Worm (Caenorhabditis elegans) whole organism, L2 larva: ENCODE results near the gene srh-44.

Experiments
- C34F6.9 ChIP-seq: fragments of 150-350 bp; optimal IDR thresholded peaks from 2 replicates; lab custom pipeline; 2014; ENCODE audit warnings: missing biosample characterization, missing genetic modification characterization
- F13H6.1 ChIP-seq: sonication (generic microtip); optimal IDR thresholded peaks from 2 replicates; lab custom pipeline; 2016; ENCODE audit warnings: missing genetic modification characterization, missing compliant biosample characterization
- Y55F3AM.14 ChIP-seq: fragments of 200-800 bp; sonication (Bioruptor generic); optimal IDR thresholded peaks from 2 replicates; lab custom pipeline; 2018; ENCODE audit warnings: mild to moderate bottlenecking, missing genetic modification characterization, missing compliant biosample characterization
- alr-1 ChIP-seq: fragments of 150-350 bp; optimal IDR thresholded peaks from 2 replicates; lab custom pipeline; 2014; ENCODE audit warnings: missing biosample characterization, missing genetic modification characterization
- ama-1 ChIP-seq: fragments of 150-350 bp; optimal IDR thresholded peaks from 2 replicates; lab custom pipeline; 2018; ENCODE audit warnings: inconsistent platforms
- blmp-1 ChIP-seq: sonication (generic microtip); optimal IDR thresholded peaks from 2 replicates; lab custom pipeline; 2017; ENCODE audit warnings: missing genetic modification characterization, mild to moderate bottlenecking, missing compliant biosample characterization, antibody characterized with exemption, moderate library complexity; ENCODE audit not compliant: insufficient read depth
- ceh-16 ChIP-seq: fragments of 150-350 bp; optimal IDR thresholded peaks from 2 replicates; lab custom pipeline; 2014; ENCODE audit warnings: missing biosample characterization, missing genetic modification characterization
- ceh-82 ChIP-seq: fragments of 150-350 bp; optimal IDR thresholded peaks from 2 replicates; lab custom pipeline; 2014; ENCODE audit warnings: missing biosample characterization, missing genetic modification characterization
- dmd-4 ChIP-seq: sonication (generic microtip); optimal IDR thresholded peaks from 2 replicates; lab custom pipeline; 2017; ENCODE audit warnings: missing biosample characterization, missing genetic modification characterization
- egl-27 ChIP-seq: sonication (generic microtip); optimal IDR thresholded peaks from 3 replicates; lab custom pipeline; 2017; ENCODE audit warnings: missing biosample characterization, missing genetic modification reagents, missing genetic modification characterization
- fos-1 ChIP-seq: fragments of 150-350 bp; optimal IDR thresholded peaks from 2 replicates; lab custom pipeline; 2014; ENCODE audit warnings: missing biosample characterization, missing genetic modification characterization
- gmeb-1 ChIP-seq: fragments of 150-350 bp; optimal IDR thresholded peaks from 2 replicates; lab custom pipeline; 2014; ENCODE audit warnings: missing biosample characterization, missing genetic modification characterization
- lin-11 ChIP-seq: fragments of 150-350 bp; sonication (generic microtip); optimal IDR thresholded peaks from 2 replicates; lab custom pipeline; 2014; ENCODE audit warnings: missing biosample characterization, missing genetic modification characterization, inconsistent platforms, mixed read lengths
- lsy-2 ChIP-seq, 2 experiments: fragments of 150-350 bp in 1 of 2; sonication (generic microtip) in 1 of 2; optimal IDR thresholded peaks; 2 replicates each; lab custom pipeline; 2014 to 2017; ENCODE audit warnings: missing biosample characterization in 2 of 2, missing genetic modification characterization in 2 of 2
- mab-5 ChIP-seq: fragments of 150-350 bp; optimal IDR thresholded peaks from 2 replicates; lab custom pipeline; 2014; ENCODE audit warnings: missing biosample characterization, missing genetic modification characterization
- mdl-1 ChIP-seq, 2 experiments: fragments of 150-350 bp in 1 of 2; sonication (generic microtip) in 1 of 2; optimal IDR thresholded peaks; 2 replicates each; lab custom pipeline; 2017; ENCODE audit warnings: missing biosample characterization in 2 of 2, missing genetic modification characterization in 2 of 2
- nhr-10 ChIP-seq: sonication (generic microtip); optimal IDR thresholded peaks from 2 replicates; lab custom pipeline; 2017; ENCODE audit warnings: missing biosample characterization, missing genetic modification characterization
- nhr-129 ChIP-seq: fragments of 150-350 bp; optimal IDR thresholded peaks from 2 replicates; lab custom pipeline; 2014; ENCODE audit warnings: missing biosample characterization, missing genetic modification characterization
- nhr-21 ChIP-seq: fragments of 150-350 bp; optimal IDR thresholded peaks from 2 replicates; lab custom pipeline; 2014; ENCODE audit warnings: missing biosample characterization, missing genetic modification characterization
- nhr-23 ChIP-seq: fragments of 150-350 bp; optimal IDR thresholded peaks from 2 replicates; lab custom pipeline; 2014; ENCODE audit warnings: missing biosample characterization, missing genetic modification reagents, missing genetic modification characterization
- nhr-237 ChIP-seq: fragments of 150-350 bp; optimal IDR thresholded peaks from 2 replicates; lab custom pipeline; 2014; ENCODE audit warnings: missing biosample characterization, missing genetic modification characterization
- nhr-77 ChIP-seq: fragments of 150-350 bp; optimal IDR thresholded peaks from 2 replicates; lab custom pipeline; 2014; ENCODE audit warnings: missing biosample characterization, missing genetic modification characterization
- peb-1 ChIP-seq: fragments of 150-350 bp; optimal IDR thresholded peaks from 2 replicates; lab custom pipeline; 2014; ENCODE audit warnings: missing biosample characterization, missing genetic modification characterization
- sma-3 ChIP-seq: sonication (generic microtip); optimal IDR thresholded peaks from 2 replicates; lab custom pipeline; 2016; ENCODE audit warnings: missing genetic modification reagents, missing genetic modification characterization, missing compliant biosample characterization
- sma-9 ChIP-seq, 2 experiments: fragments of 150-350 bp in 1 of 2; sonication (generic microtip) in 1 of 2; optimal IDR thresholded peaks; 2 replicates each; lab custom pipeline; 2014 to 2016; ENCODE audit warnings: missing genetic modification characterization in 2 of 2, mild to moderate bottlenecking in 1 of 2, missing biosample characterization in 1 of 2, missing compliant biosample characterization in 1 of 2, missing genetic modification reagents in 1 of 2, moderate library complexity in 1 of 2
- snpc-4 ChIP-seq: fragments of 150-350 bp; optimal IDR thresholded peaks from 2 replicates; lab custom pipeline; 2014; ENCODE audit warnings: missing biosample characterization, missing genetic modification characterization
- unc-55 ChIP-seq: fragments of 150-350 bp; sonication (generic microtip); optimal IDR thresholded peaks from 3 replicates; lab custom pipeline; 2014; ENCODE audit warnings: missing biosample characterization, missing genetic modification reagents, missing genetic modification characterization
- unc-62 ChIP-seq: fragments of 150-350 bp; optimal IDR thresholded peaks from 2 replicates; lab custom pipeline; 2014; ENCODE audit warnings: missing biosample characterization, missing genetic modification reagents, missing genetic modification characterization
- zag-1 ChIP-seq: fragments of 150-350 bp; optimal IDR thresholded peaks from 2 replicates; lab custom pipeline; 2014; ENCODE audit warnings: missing biosample characterization, missing genetic modification characterization
- ztf-11 ChIP-seq: sonication (generic microtip); optimal IDR thresholded peaks from 2 replicates; lab custom pipeline; 2017; ENCODE audit warnings: missing biosample characterization, missing genetic modification characterization
- ztf-4 ChIP-seq: fragments of 150-350 bp; optimal IDR thresholded peaks from 2 replicates; lab custom pipeline; 2014; ENCODE audit warnings: missing biosample characterization, missing genetic modification characterization

The srh-44 gene

DNA sequence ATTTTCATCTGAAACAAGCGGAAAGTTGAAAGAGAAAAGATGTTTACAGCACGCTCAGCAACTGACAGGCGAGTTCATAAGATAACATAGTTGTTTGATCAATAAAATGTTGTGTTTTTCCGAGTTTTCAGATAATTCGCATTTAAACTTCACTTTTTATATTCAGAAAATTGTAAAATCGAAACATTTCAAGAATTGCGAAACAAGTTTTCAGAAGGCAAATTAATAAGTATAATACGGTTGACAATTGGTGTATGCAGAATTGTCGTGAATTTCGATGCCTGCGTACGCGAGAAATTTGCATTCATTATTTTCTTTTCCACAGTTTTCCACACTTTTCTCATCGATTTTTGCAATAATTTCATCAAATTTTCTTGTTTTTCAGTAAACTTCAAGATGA is 19.6 kb upstream of the srh-44 start, which contains the start of the genes ooc-3 and B0334.4:
Gene ooc-3, minus strand, starts transcription at position 15 of the 400 bp plus-strand sequence.
Gene B0334.4, plus strand, starts transcription at position 386 of the 400 bp plus-strand sequence.
- TF ChIP-seq C34F6.9 (tag; lab: Kevin White, UChicago): peak; percentile 66
- peak; percentile 42 for TF ChIP-seq nhr-129 (tag; lab: Kevin White, UChicago)
- TF ChIP-seq dmd-4: no peak
- TF ChIP-seq gmeb-1 (tag; lab: Kevin White, UChicago): peak; percentile 16
- no peak for TF ChIP-seq blmp-1 (tag; lab: Kevin White, UChicago)
- peak; percentile 9 for TF ChIP-seq ama-1 (lab: Kevin White, UChicago)
- TF ChIP-seq alr-1: no peak
- TF ChIP-seq snpc-4 (tag; lab: Kevin White, UChicago): no peak
- TF ChIP-seq nhr-23 (tag; lab: Kevin White, UChicago): no peak
- TF ChIP-seq peb-1 (tag; lab: Kevin White, UChicago): no peak
- peak; percentile 46 to 95 for TF ChIP-seq lsy-2 (tag; optimal IDR thresholded peaks at IDR 0.05; lab: Kevin White, UChicago)

DNA sequence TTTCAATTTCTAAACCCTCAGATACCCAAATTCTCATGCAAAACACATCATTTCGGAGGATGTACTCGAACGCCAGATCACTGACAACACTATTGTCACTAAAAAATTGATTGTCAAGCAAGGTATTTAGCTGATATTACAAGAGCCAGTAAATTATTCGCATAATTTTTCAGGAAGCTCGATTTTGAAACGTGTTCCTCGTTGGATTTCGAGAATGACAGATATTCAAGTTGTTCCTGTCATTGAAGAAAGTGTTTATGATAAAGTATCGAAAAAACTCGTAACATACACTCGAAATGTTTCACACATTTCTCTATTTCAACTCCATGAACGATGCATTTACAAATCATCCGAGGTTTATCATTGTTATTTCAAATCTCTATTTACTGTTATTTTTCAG is 19.1 kb upstream of the srh-44 start:
- TF ChIP-seq nhr-237 (tag; lab: Kevin White, UChicago) (no peak), dmd-4 (no peak), egl-27 (tag; lab: Kevin White, UChicago) (no peak), ztf-11 (tag; lab: Kevin White, UChicago) (no peak), Y55F3AM.14 (GFP tag; lab: Kevin White, UChicago) (no peak), ceh-16 (tag; lab: Kevin White, UChicago) (no peak), nhr-10 (tag; lab: Kevin White, UChicago) (no peak), unc-55 (GFP tag; lab: Kevin White, UChicago) (no peak), nhr-23 (tag; lab: Kevin White, UChicago) (no peak), mab-5 (tag; lab: Kevin White, UChicago) (no peak), peb-1 (tag; lab: Kevin White, UChicago) (no peak), lin-11 (tag; lab: Kevin White, UChicago) (no peak), snpc-4 (tag; lab: Kevin White, UChicago) (no peak), ceh-82 (no peak), ztf-4 (no peak), nhr-129 (tag; lab: Kevin White, UChicago) (no peak), nhr-77 (tag; lab: Kevin White, UChicago) (no peak), F13H6.1 (tag; lab: Kevin White, UChicago) (no peak)
- TF ChIP-seq, all 48 proteins: peak for 0

DNA sequence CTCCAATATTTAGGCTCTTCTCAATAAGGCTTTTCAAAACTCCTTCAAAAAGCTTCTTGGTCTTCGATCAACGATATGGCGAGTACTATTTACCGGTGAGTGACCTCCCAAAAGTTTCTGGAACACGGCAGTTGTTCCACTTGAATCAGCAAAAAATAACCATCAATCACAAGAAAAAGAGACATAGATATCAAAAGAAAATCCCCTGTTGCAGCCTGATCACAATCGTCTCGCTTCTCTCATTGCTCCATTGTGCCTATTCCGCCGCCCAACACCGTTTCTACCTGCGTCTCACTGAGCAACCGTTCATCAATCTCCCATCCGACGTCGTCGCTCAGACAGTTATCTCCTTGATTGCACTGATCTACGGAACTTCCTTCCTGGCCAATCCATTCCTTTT is 18.1 kb upstream of the srh-44 start, which contains the start of gene emc-5:
Gene emc-5, plus strand, starts transcription at position 14 of the 400 bp plus-strand sequence.
- TF ChIP-seq dmd-4 (no peak), mab-5 (tag; lab: Kevin White, UChicago) (peak; percentile 9), lsy-2 (tag; optimal IDR thresholded peaks at IDR 0.05; lab: Kevin White, UChicago) (peak in 1 of 2 experiments; percentile 34), sma-9 (GFP tag; optimal IDR thresholded peaks at IDR 0.05; lab: Kevin White, UChicago) (peak; percentile 17), sma-9 (tag; optimal IDR thresholded peaks at IDR 0.05; lab: Kevin White, UChicago) (no peak), sma-3 (GFP tag; lab: Kevin White, UChicago) (no peak), F13H6.1 (tag; lab: Kevin White, UChicago) (peak; percentile 43), alr-1 (no peak)

DNA sequence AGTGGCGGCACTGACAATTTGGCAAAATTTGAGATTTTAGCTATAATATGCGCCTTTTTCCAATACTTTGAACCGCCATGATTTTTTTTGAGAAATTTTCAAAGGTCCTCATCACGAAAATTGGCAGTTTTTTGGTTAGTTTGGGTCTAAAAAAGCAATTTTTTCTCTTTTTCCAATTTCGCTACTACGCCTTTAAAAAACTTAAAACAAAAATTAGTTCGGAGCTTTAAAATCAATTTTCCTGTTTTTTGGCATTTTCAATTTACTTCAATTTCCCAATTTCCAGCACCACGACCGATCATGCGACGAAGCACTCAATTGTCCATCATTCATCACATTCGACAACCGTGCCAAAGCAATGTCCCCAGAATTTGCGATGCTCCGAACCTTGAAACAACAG is 17.5 kb upstream of the srh-44 start, which contains the start of gene B0334.5:
Gene B0334.5, plus strand, starts transcription at position 301 of the 400 bp plus-strand sequence.
- TF ChIP-seq dmd-4 (no peak), zag-1 (tag; lab: Kevin White, UChicago) (no peak), egl-27 (tag; lab: Kevin White, UChicago) (no peak), unc-62 (GFP tag; lab: Kevin White, UChicago) (no peak), fos-1 (tag; lab: Kevin White, UChicago) (no peak), nhr-237 (tag; lab: Kevin White, UChicago) (no peak), mdl-1 (tag; optimal IDR thresholded peaks at IDR 0.05; lab: Kevin White, UChicago) (no peak), nhr-10 (tag; lab: Kevin White, UChicago) (no peak), ceh-16 (tag; lab: Kevin White, UChicago) (no peak), nhr-21 (tag; lab: Kevin White, UChicago) (no peak), snpc-4 (tag; lab: Kevin White, UChicago) (no peak)

DNA sequence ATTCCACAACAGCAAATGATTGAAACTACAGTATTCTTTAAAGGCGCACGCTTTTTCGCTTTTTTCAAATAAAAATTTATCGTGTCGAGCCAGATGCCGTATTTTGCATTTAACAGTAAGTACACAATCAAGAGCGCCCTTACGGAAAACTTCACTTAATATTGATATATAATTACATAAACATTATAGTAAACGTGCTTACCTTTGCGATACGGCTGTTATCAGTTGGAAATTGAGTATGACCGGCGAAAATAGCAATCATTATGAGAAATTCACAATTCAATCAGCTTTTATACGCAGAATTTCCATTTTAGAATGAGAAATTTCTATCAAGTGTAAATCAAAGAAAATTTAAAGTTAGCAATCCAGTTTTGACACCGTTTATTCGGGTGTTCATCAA is 14.7 kb upstream of the srh-44 start, which contains the start of gene B0334.20:
Gene B0334.20, minus strand, starts transcription at position 262 of the 400 bp plus-strand sequence.
- TF ChIP-seq alr-1 (no peak), nhr-129 (tag; lab: Kevin White, UChicago) (no peak), fos-1 (tag; lab: Kevin White, UChicago) (peak; percentile 53)
